Worm (Caenorhabditis elegans) whole organism, midembryonic: ENCODE measurements around the gene pals-39.

Experiments
- T22C8.4 ChIP-seq: fragments of 200-800 bp; sonication (Bioruptor generic); IDR thresholded peaks from 2 replicates; pipeline ENCODE4 v1.3.6; 2022; ENCODE audit warnings: missing genetic modification characterization, missing compliant biosample characterization
- cog-1 ChIP-seq: sonication (generic microtip); optimal IDR thresholded peaks from 2 replicates; lab custom pipeline; 2016; ENCODE audit warnings: missing genetic modification characterization, missing compliant biosample characterization
- flt-1 ChIP-seq: fragments of 200-800 bp; sonication (Bioruptor generic); IDR thresholded peaks from 2 replicates; pipeline ENCODE4 v1.3.6; 2022; ENCODE audit warnings: missing genetic modification characterization, missing compliant biosample characterization
- klf-2 ChIP-seq: fragments of 200-800 bp; sonication (Bioruptor generic); conservative IDR thresholded peaks from 2 replicates; pipeline ENCODE4 v1.3.6; 2022; ENCODE audit warnings: missing genetic modification reagents, missing genetic modification characterization, missing compliant biosample characterization
- med-1 ChIP-seq: sonication (generic microtip); optimal IDR thresholded peaks from 2 replicates; lab custom pipeline; 2017; ENCODE audit warnings: missing genetic modification characterization, mild to moderate bottlenecking, missing compliant biosample characterization, antibody characterized with exemption, missing genetic modification reagents; ENCODE audit not compliant: insufficient read depth
- ref-1 ChIP-seq: fragments of 200-800 bp; sonication (Bioruptor generic); conservative IDR thresholded peaks from 2 replicates; pipeline ENCODE4 v1.3.6; 2022; ENCODE audit warnings: missing genetic modification reagents, missing genetic modification characterization, missing compliant biosample characterization
- tab-1 ChIP-seq: fragments of 200-800 bp; sonication (Bioruptor generic); IDR thresholded peaks from 2 replicates; pipeline ENCODE4 v1.3.6; 2022; ENCODE audit warnings: missing genetic modification characterization, missing compliant biosample characterization
- ztf-23 ChIP-seq: fragments of 200-800 bp; sonication (Bioruptor generic); IDR thresholded peaks from 2 replicates; pipeline ENCODE4 v1.3.6; 2022; ENCODE audit warnings: missing genetic modification reagents, missing genetic modification characterization, missing compliant biosample characterization
- ztf-29 ChIP-seq: fragments of 200-800 bp; sonication (Bioruptor generic); IDR thresholded peaks from 2 replicates; pipeline ENCODE4 v1.3.6; 2022; ENCODE audit warnings: missing genetic modification reagents, missing genetic modification characterization, missing compliant biosample characterization

Gene pals-39

ce11 chrV:12410416-12411001 lies 33.1 kb downstream of the pals-39 start, which contains the start of gene hrg-2:
hrg-2 (minus strand) TSS chrV:12410513.
- TF ChIP-seq med-1 (GFP tag; lab: Kevin White, UChicago), result no peak
- TF ChIP-seq tab-1 (GFP tag; lab: Robert Waterston, UW), result no peak
- TF ChIP-seq flt-1 (GFP tag; lab: Robert Waterston, UW), result no peak
- no peak for TF ChIP-seq T22C8.4 (GFP tag; lab: Robert Waterston, UW)
- no peak for TF ChIP-seq ztf-29 (GFP tag; lab: Robert Waterston, UW)
- TF ChIP-seq klf-2 (GFP tag; lab: Robert Waterston, UW), result no peak
- no peak for TF ChIP-seq ref-1 (GFP tag; lab: Robert Waterston, UW)
- no peak for TF ChIP-seq cog-1

DNA sequence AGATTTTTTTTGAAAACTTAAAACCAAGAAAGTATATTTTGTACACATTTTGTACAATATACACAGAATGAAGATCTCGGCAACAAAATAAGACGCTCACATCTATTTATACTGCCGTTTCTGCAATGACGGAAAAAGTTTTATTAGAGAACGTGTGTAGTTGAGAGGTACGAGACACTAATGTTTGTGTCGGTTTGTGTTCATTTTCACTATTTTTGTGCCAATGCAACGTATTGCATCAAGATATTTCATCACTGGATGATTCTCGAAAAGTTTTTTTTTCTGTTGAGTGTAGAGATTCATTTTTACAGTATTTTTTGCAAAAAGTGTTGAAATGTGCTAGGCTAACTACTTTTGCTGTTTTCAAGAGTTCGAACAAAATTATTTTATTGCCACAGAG lies 34.7 kb downstream of the pals-39 start:
- TF ChIP-seq med-1 (GFP tag; lab: Kevin White, UChicago) (no peak), tab-1 (GFP tag; lab: Robert Waterston, UW) (no peak), flt-1 (GFP tag; lab: Robert Waterston, UW) (no peak), ztf-23 (GFP tag; lab: Robert Waterston, UW) (no peak), ztf-29 (GFP tag; lab: Robert Waterston, UW) (no peak), T22C8.4 (GFP tag; lab: Robert Waterston, UW) (no peak), ref-1 (GFP tag; lab: Robert Waterston, UW) (no peak), cog-1 (no peak)

- TF ChIP-seq tab-1 (GFP tag; lab: Robert Waterston, UW) (no peak), flt-1 (GFP tag; lab: Robert Waterston, UW) (no peak), med-1 (GFP tag; lab: Kevin White, UChicago) (no peak), klf-2 (GFP tag; lab: Robert Waterston, UW) (no peak), cog-1 (no peak), T22C8.4 (GFP tag; lab: Robert Waterston, UW) (no peak), ztf-23 (GFP tag; lab: Robert Waterston, UW) (no peak), ref-1 (GFP tag; lab: Robert Waterston, UW) (no peak), ztf-29 (GFP tag; lab: Robert Waterston, UW) (no peak)
Observed at ce11 chrV:12408525-12408924, 35.1 kb downstream of the pals-39 start, which contains the start of gene cdr-4. cdr-4 (minus strand) TSS chrV:12408625.

- 0 out of 2 replicates have a peak, but pooled peaks have one; percentile 14 for TF ChIP-seq klf-2 (GFP tag; lab: Robert Waterston, UW)
- TF ChIP-seq T22C8.4 (GFP tag; lab: Robert Waterston, UW), result no peak
Observed at ce11 chrV:12406514-12406913, 37.1 kb downstream of the pals-39 start.

ce11 chrV:12405929-12406328 lies 37.7 kb downstream of the pals-39 start, which contains the start of gene K01D12.10:
K01D12.10 (plus strand) TSS chrV:12406229.
- no peak for TF ChIP-seq ztf-23 (GFP tag; lab: Robert Waterston, UW)
- no peak for TF ChIP-seq cog-1
- TF ChIP-seq flt-1 (GFP tag; lab: Robert Waterston, UW), result no peak
- no peak for TF ChIP-seq tab-1 (GFP tag; lab: Robert Waterston, UW)
- no peak for TF ChIP-seq med-1 (GFP tag; lab: Kevin White, UChicago)
- TF ChIP-seq ztf-29 (GFP tag; lab: Robert Waterston, UW), result no peak
- TF ChIP-seq T22C8.4 (GFP tag; lab: Robert Waterston, UW), result no peak
- TF ChIP-seq ref-1 (GFP tag; lab: Robert Waterston, UW), result no peak
- no peak for TF ChIP-seq klf-2 (GFP tag; lab: Robert Waterston, UW)

ce11 chrV:12404544-12404943 lies 39.1 kb downstream of the pals-39 start, which contains the start of gene K01D12.9:
K01D12.9 (minus strand) TSS chrV:12404644.
- TF ChIP-seq ref-1 (GFP tag; lab: Robert Waterston, UW) (no peak), ztf-23 (GFP tag; lab: Robert Waterston, UW) (no peak), T22C8.4 (GFP tag; lab: Robert Waterston, UW) (no peak), flt-1 (GFP tag; lab: Robert Waterston, UW) (no peak), cog-1 (no peak), med-1 (GFP tag; lab: Kevin White, UChicago) (no peak)

- TF ChIP-seq ztf-29 (GFP tag; lab: Robert Waterston, UW) (no peak), cog-1 (no peak), tab-1 (GFP tag; lab: Robert Waterston, UW) (no peak), T22C8.4 (GFP tag; lab: Robert Waterston, UW) (no peak), klf-2 (GFP tag; lab: Robert Waterston, UW) (no peak), med-1 (GFP tag; lab: Kevin White, UChicago) (no peak), flt-1 (GFP tag; lab: Robert Waterston, UW) (no peak), ref-1 (GFP tag; lab: Robert Waterston, UW) (no peak), ztf-23 (GFP tag; lab: Robert Waterston, UW) (no peak)
Observed at ce11 chrV:12402355-12402754, 41.3 kb downstream of the pals-39 start, which contains the start of gene K01D12.8. K01D12.8 (plus strand) TSS chrV:12402655.

DNA sequence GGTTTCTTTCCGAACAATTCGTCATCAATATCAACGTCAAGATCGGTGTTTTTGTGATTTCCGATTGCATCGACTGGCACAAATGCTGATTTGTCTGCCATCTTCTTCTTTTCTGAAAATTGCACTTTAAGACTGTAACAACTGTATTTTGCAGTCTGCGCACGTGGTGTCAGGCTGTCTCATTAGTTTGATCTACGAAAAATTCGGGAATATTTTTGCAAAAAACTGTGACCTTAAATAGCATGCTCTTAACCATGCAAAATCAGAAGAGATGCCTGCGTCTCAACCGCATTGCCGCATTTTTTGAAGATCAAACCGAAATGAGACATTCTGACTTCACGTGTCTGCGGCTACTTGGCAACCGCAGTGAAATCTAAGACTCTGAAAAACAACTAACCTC lies 42.3 kb downstream of the pals-39 start, which contains the start of gene K01D12.7:
Gene K01D12.7 (minus strand): TSS at position 101 of the 400 bp plus-strand sequence.
- TF ChIP-seq ztf-23 (GFP tag; lab: Robert Waterston, UW), result no peak
- TF ChIP-seq flt-1 (GFP tag; lab: Robert Waterston, UW), result no peak
- no peak for TF ChIP-seq med-1 (GFP tag; lab: Kevin White, UChicago)
- no peak for TF ChIP-seq cog-1
- TF ChIP-seq klf-2 (GFP tag; lab: Robert Waterston, UW), result no peak
- TF ChIP-seq tab-1 (GFP tag; lab: Robert Waterston, UW), result no peak
- TF ChIP-seq ztf-29 (GFP tag; lab: Robert Waterston, UW), result no peak
- no peak for TF ChIP-seq T22C8.4 (GFP tag; lab: Robert Waterston, UW)
- no peak for TF ChIP-seq ref-1 (GFP tag; lab: Robert Waterston, UW)

DNA sequence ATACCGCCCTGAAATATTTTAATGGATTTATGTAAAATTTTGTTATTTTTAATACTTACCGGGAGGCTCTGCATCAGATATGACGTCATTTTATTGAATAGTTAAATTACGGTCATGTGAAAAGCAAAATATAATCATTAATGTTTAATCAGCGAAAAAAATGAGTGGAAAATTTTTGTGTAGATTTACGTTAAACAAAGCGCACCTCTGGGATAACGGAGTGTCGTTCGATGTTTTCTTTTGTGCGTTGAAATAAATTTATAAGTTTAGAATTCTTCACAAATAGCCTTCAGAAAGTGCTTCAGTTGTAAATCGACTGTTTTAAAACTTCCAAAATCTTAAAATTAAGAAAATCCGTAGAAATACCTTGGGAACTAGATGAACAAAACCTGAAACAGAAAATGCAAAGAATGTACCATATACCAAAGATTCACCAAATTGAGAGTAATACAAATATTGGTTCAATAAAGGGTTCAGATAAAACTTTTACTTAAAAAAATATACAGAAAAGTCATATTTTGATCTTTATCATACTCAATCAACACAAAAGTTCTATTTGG lies 42.9 kb downstream of the pals-39 start, which contains the start of the genes K01D12.20 and miga-1:
Gene K01D12.20 (minus strand): TSS at position 138 of the 560 bp plus-strand sequence.
Gene miga-1 (minus strand): TSS at position 183 of the 560 bp plus-strand sequence.
- TF ChIP-seq med-1 (GFP tag; lab: Kevin White, UChicago), result no peak
- TF ChIP-seq flt-1 (GFP tag; lab: Robert Waterston, UW), result no peak
- no peak for TF ChIP-seq ref-1 (GFP tag; lab: Robert Waterston, UW)
- no peak for TF ChIP-seq ztf-23 (GFP tag; lab: Robert Waterston, UW)
- TF ChIP-seq klf-2 (GFP tag; lab: Robert Waterston, UW), result no peak
- no peak for TF ChIP-seq tab-1 (GFP tag; lab: Robert Waterston, UW)
- no peak for TF ChIP-seq ztf-29 (GFP tag; lab: Robert Waterston, UW)
- no peak for TF ChIP-seq T22C8.4 (GFP tag; lab: Robert Waterston, UW)
- TF ChIP-seq cog-1, result no peak
